Worm (Caenorhabditis elegans) whole organism, late embryonic: ENCODE data around the gene frl-1.
A peak's percentile ranks its signal among the peaks of the same experiment; 100 is the strongest.

Experiments used
- F13H6.1 ChIP-seq: sonication (generic microtip); optimal IDR thresholded peaks from 2 replicates; lab custom pipeline; 2016; ENCODE audit warnings: missing genetic modification characterization, missing compliant biosample characterization
- K09A11.1 ChIP-seq: sonication (generic microtip); optimal IDR thresholded peaks from 2 replicates; lab custom pipeline; 2017; ENCODE audit warnings: antibody characterized with exemption, mild to moderate bottlenecking, missing genetic modification characterization, missing compliant biosample characterization; ENCODE audit not compliant: insufficient read depth
- ahr-1 ChIP-seq: sonication (generic microtip); optimal IDR thresholded peaks from 2 replicates; lab custom pipeline; 2016; ENCODE audit warnings: missing genetic modification characterization, missing compliant biosample characterization
- ama-1 ChIP-seq: fragments of 150-350 bp; optimal IDR thresholded peaks from 2 replicates; lab custom pipeline; 2014
- ceh-19 ChIP-seq: fragments of 200-800 bp; sonication (Bioruptor generic); optimal IDR thresholded peaks from 2 replicates; lab custom pipeline; 2018; ENCODE audit warnings: mild to moderate bottlenecking, missing genetic modification characterization, missing compliant biosample characterization
- ceh-2 ChIP-seq: sonication (generic microtip); optimal IDR thresholded peaks from 2 replicates; lab custom pipeline; 2016; ENCODE audit warnings: missing genotype, missing genetic modification characterization, missing compliant biosample characterization
- ceh-22 ChIP-seq: sonication (generic microtip); optimal IDR thresholded peaks from 2 replicates; lab custom pipeline; 2017; ENCODE audit warnings: missing biosample characterization, missing genetic modification characterization
- ceh-24 ChIP-seq: sonication (generic microtip); optimal IDR thresholded peaks from 2 replicates; lab custom pipeline; 2016; ENCODE audit warnings: mild to moderate bottlenecking, missing genetic modification characterization, missing compliant biosample characterization
- ceh-30 ChIP-seq: fragments of 150-350 bp; optimal IDR thresholded peaks from 2 replicates; lab custom pipeline; 2014; ENCODE audit warnings: missing biosample characterization, missing genetic modification characterization
- ceh-31 ChIP-seq: sonication (generic microtip); optimal IDR thresholded peaks from 2 replicates; lab custom pipeline; 2016; ENCODE audit warnings: missing genetic modification characterization, missing compliant biosample characterization
- ceh-9 ChIP-seq: sonication (generic microtip); optimal IDR thresholded peaks from 2 replicates; lab custom pipeline; 2016; ENCODE audit warnings: mild to moderate bottlenecking, missing genetic modification characterization, inconsistent platforms, missing compliant biosample characterization
- dve-1 ChIP-seq: sonication (generic microtip); optimal IDR thresholded peaks from 2 replicates; lab custom pipeline; 2017; ENCODE audit warnings: antibody characterized with exemption, mild to moderate bottlenecking, missing genetic modification characterization, missing compliant biosample characterization
- fax-1 ChIP-seq: sonication (generic microtip); optimal IDR thresholded peaks from 2 replicates; lab custom pipeline; 2016; ENCODE audit warnings: missing genotype, missing genetic modification characterization, missing compliant biosample characterization
- hlh-13 ChIP-seq: fragments of 200-800 bp; sonication (Bioruptor generic); optimal IDR thresholded peaks from 2 replicates; lab custom pipeline; 2018; ENCODE audit warnings: mild to moderate bottlenecking, missing genetic modification characterization, missing compliant biosample characterization
- hlh-30 ChIP-seq: sonication (generic microtip); optimal IDR thresholded peaks from 2 replicates; lab custom pipeline; 2017; ENCODE audit warnings: antibody characterized with exemption, missing genetic modification characterization, missing compliant biosample characterization; ENCODE audit not compliant: insufficient read depth
- hlh-6 ChIP-seq: sonication (generic microtip); optimal IDR thresholded peaks from 2 replicates; lab custom pipeline; 2016; ENCODE audit warnings: missing genotype, missing genetic modification characterization, missing compliant biosample characterization
- hlh-8 ChIP-seq: sonication (generic microtip); optimal IDR thresholded peaks from 2 replicates; lab custom pipeline; 2016; ENCODE audit warnings: missing genotype, missing genetic modification characterization, missing compliant biosample characterization
- madf-2 ChIP-seq: sonication (generic microtip); optimal IDR thresholded peaks from 2 replicates; lab custom pipeline; 2017; ENCODE audit warnings: missing genetic modification characterization, missing compliant biosample characterization
- mec-3 ChIP-seq: sonication (generic microtip); optimal IDR thresholded peaks from 2 replicates; lab custom pipeline; 2016; ENCODE audit warnings: borderline replicate concordance, missing genetic modification characterization, missing compliant biosample characterization
- nfya-1 ChIP-seq: sonication (generic microtip); optimal IDR thresholded peaks from 2 replicates; lab custom pipeline; 2017; ENCODE audit warnings: missing genetic modification characterization, mild to moderate bottlenecking, missing compliant biosample characterization, antibody characterized with exemption, moderate library complexity
- nhr-11 ChIP-seq: fragments of 150-350 bp; optimal IDR thresholded peaks from 2 replicates; lab custom pipeline; 2014; ENCODE audit warnings: missing biosample characterization, missing genetic modification characterization
- pag-3 ChIP-seq: sonication (generic microtip); optimal IDR thresholded peaks from 2 replicates; lab custom pipeline; 2016; ENCODE audit warnings: missing compliant biosample characterization, missing genetic modification characterization, borderline replicate concordance
- pax-1 ChIP-seq: fragments of 150-350 bp; optimal IDR thresholded peaks from 2 replicates; lab custom pipeline; 2014; ENCODE audit warnings: missing biosample characterization, missing genetic modification characterization
- pha-2 ChIP-seq: sonication (generic microtip); optimal IDR thresholded peaks from 2 replicates; lab custom pipeline; 2017; ENCODE audit warnings: mild to moderate bottlenecking, missing genetic modification characterization, missing compliant biosample characterization
- pqm-1 ChIP-seq: sonication (generic microtip); optimal IDR thresholded peaks from 2 replicates; lab custom pipeline; 2016; ENCODE audit warnings: missing genetic modification characterization, missing compliant biosample characterization
- sdc-2 ChIP-seq: sonication (generic microtip); optimal IDR thresholded peaks from 2 replicates; lab custom pipeline; 2016; ENCODE audit warnings: missing genotype, missing genetic modification characterization, missing compliant biosample characterization
- sox-4 ChIP-seq: sonication (generic microtip); optimal IDR thresholded peaks from 2 replicates; lab custom pipeline; 2017; ENCODE audit warnings: mild to moderate bottlenecking, missing genetic modification characterization, inconsistent platforms, missing compliant biosample characterization
- syd-9 ChIP-seq: sonication (generic microtip); optimal IDR thresholded peaks from 2 replicates; lab custom pipeline; 2016; ENCODE audit warnings: mild to moderate bottlenecking, missing genetic modification characterization, moderate library complexity, missing compliant biosample characterization
- tbx-2 ChIP-seq: sonication (generic microtip); optimal IDR thresholded peaks from 2 replicates; lab custom pipeline; 2016; ENCODE audit warnings: missing genetic modification characterization, missing compliant biosample characterization
- tbx-7 ChIP-seq: sonication (generic microtip); optimal IDR thresholded peaks from 2 replicates; lab custom pipeline; 2016; ENCODE audit warnings: missing genotype, missing genetic modification characterization, missing compliant biosample characterization
- unc-42 ChIP-seq: sonication (generic microtip); optimal IDR thresholded peaks from 2 replicates; lab custom pipeline; 2016; ENCODE audit warnings: missing genotype, missing genetic modification characterization, missing compliant biosample characterization
- unc-55 ChIP-seq: sonication (generic microtip); optimal IDR thresholded peaks from 2 replicates; lab custom pipeline; 2017; ENCODE audit warnings: missing biosample characterization, missing genetic modification reagents, missing genetic modification characterization
- unc-86 ChIP-seq: sonication (generic microtip); optimal IDR thresholded peaks from 2 replicates; lab custom pipeline; 2016; ENCODE audit warnings: missing genetic modification characterization, missing compliant biosample characterization
- zip-5 ChIP-seq: sonication (generic microtip); optimal IDR thresholded peaks from 2 replicates; lab custom pipeline; 2016; ENCODE audit warnings: missing genetic modification characterization, missing compliant biosample characterization

Gene frl-1

DNA sequence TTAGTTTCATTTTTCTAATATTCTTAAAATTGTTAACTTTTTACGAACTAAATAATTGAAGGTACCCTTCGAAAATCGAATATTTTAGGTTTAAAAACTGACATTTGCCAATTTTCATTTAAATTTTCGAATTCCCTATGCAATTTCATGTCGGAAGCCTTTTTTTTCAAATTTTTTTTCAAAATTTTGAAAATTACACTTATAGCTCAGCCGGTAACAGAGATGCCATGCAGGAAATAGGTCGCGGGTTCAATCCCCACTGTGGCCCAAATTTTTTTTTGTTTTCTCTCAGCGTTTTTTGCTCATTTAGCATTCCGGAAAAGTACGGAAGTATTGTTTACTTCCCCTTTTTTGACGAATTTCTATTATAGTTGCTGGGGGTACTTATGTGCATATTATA, 5.4 kb downstream of the frl-1 start:
- TF ChIP-seq hlh-13 (GFP tag; lab: Kevin White, UChicago) (no peak), ceh-31 (tag; lab: Kevin White, UChicago) (no peak)

ce11 chrIII:2129991-2130390, 6.1 kb downstream of the frl-1 start:
- TF ChIP-seq pqm-1 (tag; lab: Kevin White, UChicago) (no peak), ceh-22 (no peak), unc-42 (tag; lab: Kevin White, UChicago) (peak; percentile 15), nfya-1 (peak; percentile 4), fax-1 (tag; lab: Kevin White, UChicago) (no peak), ceh-31 (tag; lab: Kevin White, UChicago) (peak; percentile 20), pag-3 (tag; lab: Kevin White, UChicago) (no peak), tbx-2 (tag; lab: Kevin White, UChicago) (no peak), ceh-2 (tag; lab: Kevin White, UChicago) (no peak), hlh-30 (tag; lab: Kevin White, UChicago) (peak; percentile 5), ceh-24 (tag; lab: Kevin White, UChicago) (no peak)

- no peak for TF ChIP-seq syd-9 (tag; lab: Kevin White, UChicago)
- no peak for TF ChIP-seq ahr-1 (tag; lab: Kevin White, UChicago)
- no peak for TF ChIP-seq zip-5
- TF ChIP-seq unc-55 (GFP tag; lab: Kevin White, UChicago): peak; percentile 63
- TF ChIP-seq ceh-9 (tag; lab: Kevin White, UChicago): no peak
- no peak for TF ChIP-seq hlh-6 (tag; lab: Kevin White, UChicago)
- no peak for TF ChIP-seq ceh-22
- no peak for TF ChIP-seq pag-3 (tag; lab: Kevin White, UChicago)
- no peak for TF ChIP-seq dve-1 (tag; lab: Kevin White, UChicago)
- TF ChIP-seq sdc-2 (tag; lab: Kevin White, UChicago): no peak
- no peak for TF ChIP-seq sox-4 (tag; lab: Kevin White, UChicago)
- TF ChIP-seq tbx-7: no peak
- no peak for TF ChIP-seq hlh-8
- peak; percentile 24 for TF ChIP-seq nfya-1
- no peak for TF ChIP-seq mec-3 (tag; lab: Kevin White, UChicago)
Observed at ce11 chrIII:2132059-2132458, 8.1 kb downstream of the frl-1 start.

- TF ChIP-seq ceh-19 (GFP tag; lab: Kevin White, UChicago) (no peak), madf-2 (tag; lab: Kevin White, UChicago) (no peak), ceh-30 (tag; lab: Kevin White, UChicago) (no peak), tbx-7 (no peak), unc-86 (tag; lab: Kevin White, UChicago) (no peak), pax-1 (no peak), ama-1 (lab: Kevin White, UChicago) (no peak), pha-2 (tag; lab: Kevin White, UChicago) (no peak), zip-5 (no peak), K09A11.1 (tag; lab: Kevin White, UChicago) (no peak), dve-1 (tag; lab: Kevin White, UChicago) (no peak), F13H6.1 (tag; lab: Kevin White, UChicago) (no peak), mec-3 (tag; lab: Kevin White, UChicago) (no peak)
Observed at ce11 chrIII:2133928-2134327, 10.0 kb downstream of the frl-1 start.

DNA sequence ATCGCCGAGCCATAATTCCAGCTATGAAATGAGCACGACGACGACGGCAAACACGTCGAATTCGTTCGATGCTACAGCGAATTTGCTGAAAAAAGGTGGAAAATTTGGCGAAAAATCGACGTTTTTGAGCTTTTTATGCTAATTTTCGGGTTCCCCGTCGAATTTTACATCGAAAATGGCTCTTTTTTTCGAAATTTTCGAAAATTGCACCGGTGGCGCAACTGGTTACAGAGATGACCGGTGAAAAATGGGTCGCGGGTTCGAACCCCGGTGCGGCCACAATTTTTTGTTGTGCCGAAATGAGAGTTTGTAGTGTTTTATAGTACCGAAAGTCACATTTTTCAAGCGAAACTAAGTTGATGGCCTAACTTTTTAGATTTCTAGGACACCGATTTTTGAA, 13.6 kb downstream of the frl-1 start:
- no peak for TF ChIP-seq pag-3 (tag; lab: Kevin White, UChicago)
- no peak for TF ChIP-seq ceh-19 (GFP tag; lab: Kevin White, UChicago)
- TF ChIP-seq ahr-1 (tag; lab: Kevin White, UChicago): no peak
- no peak for TF ChIP-seq pax-1
- TF ChIP-seq nhr-11 (tag; lab: Kevin White, UChicago): no peak
- TF ChIP-seq mec-3 (tag; lab: Kevin White, UChicago): no peak
- TF ChIP-seq, all 69 proteins: peak for 0
